Worm (Caenorhabditis elegans): ENCODE data around the gene nhr-274.

nhr-274 gene

ce11 chrIV:1662872-1663271 is 17.8 kb upstream of the nhr-274 start (continued):
- no peak for TF ChIP-seq Y67H2A.10 (GFP tag; conservative IDR thresholded peaks at IDR 0.05)
- TF ChIP-seq lin-54 (GFP tag; optimal IDR thresholded peaks at IDR 0.05): no peak
- no peak for TF ChIP-seq B0035.1 (tag; optimal IDR thresholded peaks at IDR 0.05)
- no peak for TF ChIP-seq unc-62 (GFP tag; optimal IDR thresholded peaks at IDR 0.05)

ce11 chrIV:1660735-1661134 is 15.6 kb upstream of the nhr-274 start:
- TF ChIP-seq F33H1.4 (GFP tag; IDR thresholded peaks at IDR 0.05) (peak; percentile 67), attf-3 (GFP tag; conservative IDR thresholded peaks at IDR 0.05) (no peak), Y53F4B.3 (GFP tag; IDR thresholded peaks at IDR 0.05) (no peak), lsl-1 (GFP tag; optimal IDR thresholded peaks at IDR 0.05) (peak; percentile 70), ets-4 (GFP tag; optimal IDR thresholded peaks at IDR 0.05) (no peak), efl-1 (GFP tag; optimal IDR thresholded peaks at IDR 0.05) (peak; percentile 21), mes-4 (tag; optimal IDR thresholded peaks at IDR 0.05) (no peak), madf-6 (GFP tag; IDR thresholded peaks at IDR 0.05) (peak; percentile 54), K12H6.12 (tag; optimal IDR thresholded peaks at IDR 0.05) (no peak), pbrm-1 (GFP tag; IDR thresholded peaks at IDR 0.05) (no peak), xnd-1 (tag; optimal IDR thresholded peaks at IDR 0.05) (peak; percentile 44), aptf-3 (GFP tag; IDR thresholded peaks at IDR 0.05) (no peak)

- TF ChIP-seq mel-28 (tag; optimal IDR thresholded peaks at IDR 0.05; ENCODE audit: borderline replicate concordance): no peak
- TF ChIP-seq hlh-12 (tag; optimal IDR thresholded peaks at IDR 0.05): no peak
- no peak for TF ChIP-seq madf-10 (tag; optimal IDR thresholded peaks at IDR 0.05)
- peak; percentile 18; the same call in 1 of the 2 replicates for TF ChIP-seq madf-6 (GFP tag; IDR thresholded peaks at IDR 0.05)
- TF ChIP-seq rpc-1 (optimal IDR thresholded peaks at IDR 0.05): no peak
- no peak for TF ChIP-seq rpc-1 (tag; optimal IDR thresholded peaks at IDR 0.05)
- no peak for TF ChIP-seq sdz-38 (tag; optimal IDR thresholded peaks at IDR 0.05)
- TF ChIP-seq cebp-2 (GFP tag; IDR thresholded peaks at IDR 0.05): 0 out of 2 replicates have a peak, but pooled peaks have one; percentile 15
- TF ChIP-seq F55B11.4 (tag; optimal IDR thresholded peaks at IDR 0.05; ENCODE audit: borderline replicate concordance, insufficient read depth): no peak
- TF ChIP-seq mcd-1 (GFP tag; IDR thresholded peaks at IDR 0.05): peak; percentile 16; the same call in 1 of the 2 replicates
- TF ChIP-seq efl-1 (GFP tag; optimal IDR thresholded peaks at IDR 0.05): no peak
- TF ChIP-seq F37B4.10 (GFP tag; IDR thresholded peaks at IDR 0.05): no peak
- peak; percentile 44 for TF ChIP-seq lin-54 (GFP tag; optimal IDR thresholded peaks at IDR 0.05)
- no peak for TF ChIP-seq ceh-79 (tag; optimal IDR thresholded peaks at IDR 0.05)
- TF ChIP-seq Y53G8AR.9 (GFP tag; conservative IDR thresholded peaks at IDR 0.05): peak; percentile 52; the same call in 1 of the 2 replicates
- TF ChIP-seq ekl-4 (GFP tag; IDR thresholded peaks at IDR 0.05): peak; percentile 32; the same call in 1 of the 2 replicates
- no peak for TF ChIP-seq Y56A3A.18 (GFP tag; IDR thresholded peaks at IDR 0.05)
- TF ChIP-seq ZK185.1 (tag; optimal IDR thresholded peaks at IDR 0.05; ENCODE audit: poor library complexity, severe bottlenecking): no peak
- TF ChIP-seq mxl-1 (tag; optimal IDR thresholded peaks at IDR 0.05): no peak
- no peak for TF ChIP-seq ceh-58 (GFP tag; IDR thresholded peaks at IDR 0.05)
- TF ChIP-seq somi-1 (GFP tag; optimal IDR thresholded peaks at IDR 0.05): no peak
- no peak for TF ChIP-seq ceh-91 (GFP tag; IDR thresholded peaks at IDR 0.05)
- peak; percentile 13; the same call in 1 of the 2 replicates for TF ChIP-seq D2030.7 (GFP tag; IDR thresholded peaks at IDR 0.05)
- no peak for TF ChIP-seq K12H6.12 (tag; optimal IDR thresholded peaks at IDR 0.05)
- TF ChIP-seq hrde-1 (tag; optimal IDR thresholded peaks at IDR 0.05; ENCODE audit: borderline replicate concordance): no peak
- no peak for TF ChIP-seq repo-1 (tag; optimal IDR thresholded peaks at IDR 0.05)
- TF ChIP-seq dpl-1 (GFP tag; optimal IDR thresholded peaks at IDR 0.05): no peak
- TF ChIP-seq nhr-27 (tag; optimal IDR thresholded peaks at IDR 0.05): no peak
- peak; percentile 35 for TF ChIP-seq F33H1.4 (GFP tag; IDR thresholded peaks at IDR 0.05)
- TF ChIP-seq ceh-100 (GFP tag; IDR thresholded peaks at IDR 0.05): 0 out of 2 replicates have a peak, but pooled peaks have one; percentile 18
- TF ChIP-seq ztf-28 (GFP tag; IDR thresholded peaks at IDR 0.05): no peak
- no peak for TF ChIP-seq nhr-80 (tag; optimal IDR thresholded peaks at IDR 0.05)
- no peak for TF ChIP-seq lin-40 (tag; optimal IDR thresholded peaks at IDR 0.05)
- no peak for TF ChIP-seq zim-3 (tag; optimal IDR thresholded peaks at IDR 0.05)
- no peak for TF ChIP-seq tbx-9 (tag; optimal IDR thresholded peaks at IDR 0.05; ENCODE audit: borderline replicate concordance)
- TF ChIP-seq athp-1 (tag; optimal IDR thresholded peaks at IDR 0.05): peak; percentile 2
Observed at ce11 chrIV:1659978-1660377, 14.9 kb upstream of the nhr-274 start, which contains the start of gene Y41D4B.4. Gene Y41D4B.4, plus strand, starts transcription at chrIV:1660110.
